Fruit fly (Drosophila melanogaster) whole organism, embryonic: ENCODE measurements around the gene slmo.

Experiments used
- Adf1 ChIP-seq: fragments of 200-800 bp; sonication (Bioruptor generic); IDR thresholded peaks from 2 replicates; pipeline ENCODE4 v1.3.6; 2022; ENCODE audit warnings: missing biosample characterization, missing genetic modification characterization
- B-H1 ChIP-seq: fragments of 200-800 bp; sonication (Bioruptor generic); IDR thresholded peaks from 3 replicates; pipeline ENCODE4 v1.3.6; 2022; ENCODE audit warnings: missing biosample characterization, missing genetic modification characterization
- CG10543 ChIP-seq: fragments of 200-800 bp; sonication (Bioruptor generic); optimal IDR thresholded peaks from 3 replicates; lab custom pipeline; 2017; ENCODE audit warnings: missing biosample characterization, mild to moderate bottlenecking, missing genetic modification characterization, moderate library complexity
- CG11456 ChIP-seq: fragments of 200-800 bp; sonication (Bioruptor generic); IDR thresholded peaks from 3 replicates; pipeline ENCODE4 v1.3.6; 2022; ENCODE audit warnings: missing biosample characterization, missing genetic modification characterization
- CG12236 ChIP-seq: fragments of 200-800 bp; sonication (Bioruptor generic); optimal IDR thresholded peaks from 2 replicates; lab custom pipeline; 2016; ENCODE audit warnings: missing biosample characterization, missing genetic modification characterization
- CG15269 ChIP-seq: fragments of 200-800 bp; sonication (Bioruptor generic); optimal IDR thresholded peaks from 2 replicates; lab custom pipeline; 2018; ENCODE audit warnings: missing biosample characterization, mild to moderate bottlenecking, missing genetic modification characterization, moderate library complexity
- CG1832 ChIP-seq: fragments of 200-800 bp; sonication (Bioruptor generic); optimal IDR thresholded peaks from 2 replicates; lab custom pipeline; 2017; ENCODE audit warnings: missing biosample characterization, mild to moderate bottlenecking, missing genetic modification characterization, inconsistent platforms
- CG18476 ChIP-seq: fragments of 200-800 bp; sonication (Bioruptor generic); optimal IDR thresholded peaks from 2 replicates; lab custom pipeline; 2016; ENCODE audit warnings: missing biosample characterization, mild to moderate bottlenecking, missing genetic modification characterization
- CG18764 ChIP-seq: fragments of 200-800 bp; sonication (Bioruptor generic); optimal IDR thresholded peaks from 3 replicates; lab custom pipeline; 2016; ENCODE audit warnings: missing biosample characterization, missing genetic modification characterization
- CG2875 ChIP-seq: fragments of 200-800 bp; sonication (Bioruptor generic); optimal IDR thresholded peaks from 2 replicates; lab custom pipeline; 2017; ENCODE audit warnings: missing biosample characterization, mild to moderate bottlenecking, missing genetic modification characterization, missing genetic modification reagents
- CG31441 ChIP-seq: fragments of 200-800 bp; sonication (Bioruptor generic); IDR thresholded peaks from 2 replicates; pipeline ENCODE4 v1.3.6; 2022; ENCODE audit warnings: missing biosample characterization, missing genetic modification characterization
- CG33213 ChIP-seq: fragments of 200-800 bp; sonication (Bioruptor generic); optimal IDR thresholded peaks from 3 replicates; lab custom pipeline; 2016; ENCODE audit warnings: missing biosample characterization, missing genetic modification characterization
- CG34422 ChIP-seq: fragments of 200-800 bp; sonication (Bioruptor generic); IDR thresholded peaks from 3 replicates; pipeline ENCODE4 v1.3.6; 2022; ENCODE audit warnings: missing biosample characterization, missing genetic modification characterization
- CG4404 ChIP-seq: fragments of 200-800 bp; sonication (Bioruptor generic); IDR thresholded peaks from 2 replicates; pipeline ENCODE4 v1.3.6; 2022; ENCODE audit warnings: missing biosample characterization, missing genetic modification characterization
- CG6689 ChIP-seq: fragments of 200-800 bp; sonication (Bioruptor generic); IDR thresholded peaks from 2 replicates; pipeline ENCODE4 v1.3.6; 2022; ENCODE audit warnings: missing biosample characterization, missing genetic modification characterization
- CG6765 ChIP-seq: fragments of 200-800 bp; sonication (Bioruptor generic); optimal IDR thresholded peaks from 3 replicates; lab custom pipeline; 2017; ENCODE audit warnings: missing biosample characterization, mild to moderate bottlenecking, missing genetic modification characterization
- CG7372 ChIP-seq: fragments of 200-800 bp; sonication (Bioruptor generic); IDR thresholded peaks from 2 replicates; pipeline ENCODE4 v1.3.6; 2022; ENCODE audit warnings: missing biosample characterization, missing genetic modification characterization
- CG8290 ChIP-seq, 3 experiments: fragments of 200-800 bp; sonication (Bioruptor generic); optimal IDR thresholded peaks; 2 replicates each; lab custom pipeline; 2016 to 2019; ENCODE audit warnings: missing biosample characterization in 3 of 3, missing genetic modification characterization in 3 of 3, mild to moderate bottlenecking in 2 of 3, moderate library complexity in 1 of 3
- CG8944 ChIP-seq: fragments of 200-800 bp; sonication (Bioruptor generic); optimal IDR thresholded peaks from 3 replicates; lab custom pipeline; 2016; ENCODE audit warnings: missing biosample characterization, missing genetic modification characterization
- CG9437 ChIP-seq: fragments of 200-800 bp; sonication (Bioruptor generic); optimal IDR thresholded peaks from 2 replicates; lab custom pipeline; 2018; ENCODE audit warnings: missing biosample characterization, mild to moderate bottlenecking, missing genetic modification characterization
- D19A ChIP-seq: fragments of 200-800 bp; optimal IDR thresholded peaks from 3 replicates; lab custom pipeline; 2019; ENCODE audit warnings: missing biosample characterization, mild to moderate bottlenecking, missing genetic modification characterization, moderate library complexity
- Dfd ChIP-seq, 2 experiments: fragments of >200 bp; optimal IDR thresholded peaks; 2 replicates each; lab custom pipeline; 2017; ENCODE audit warnings: missing biosample characterization in 2 of 2, missing genetic modification characterization in 2 of 2
- Dip2 ChIP-seq: fragments of 200-800 bp; sonication (Bioruptor generic); IDR thresholded peaks from 2 replicates; pipeline ENCODE4 v1.3.6; 2022; ENCODE audit warnings: missing biosample characterization, missing genetic modification characterization
- Dip3 ChIP-seq: fragments of 200-800 bp; sonication (Bioruptor generic); optimal IDR thresholded peaks from 3 replicates; lab custom pipeline; 2016; ENCODE audit warnings: missing biosample characterization, missing genetic modification characterization
- Doc2 ChIP-seq: fragments of 200-800 bp; sonication (Bioruptor generic); IDR thresholded peaks from 2 replicates; pipeline ENCODE4 v1.3.6; 2022; ENCODE audit warnings: missing biosample characterization, missing genetic modification characterization
- Elba2 ChIP-seq: fragments of 200-800 bp; sonication (Bioruptor generic); optimal IDR thresholded peaks from 3 replicates; lab custom pipeline; 2016; ENCODE audit warnings: missing biosample characterization, missing genetic modification characterization
- Fer3 ChIP-seq: fragments of 200-800 bp; sonication (Bioruptor generic); optimal IDR thresholded peaks from 2 replicates; lab custom pipeline; 2018; ENCODE audit warnings: missing biosample characterization, mild to moderate bottlenecking, missing genetic modification characterization, moderate library complexity
- GATAe ChIP-seq: fragments of 200-800 bp; sonication (Bioruptor generic); conservative IDR thresholded peaks from 2 replicates; pipeline ENCODE4 v1.3.6; 2022; ENCODE audit warnings: missing biosample characterization, missing genetic modification characterization
- MESR4 ChIP-seq: fragments of 200-800 bp; sonication (Bioruptor generic); optimal IDR thresholded peaks from 2 replicates; lab custom pipeline; 2018; ENCODE audit warnings: missing biosample characterization, mild to moderate bottlenecking, missing genetic modification characterization, moderate library complexity
- Myb ChIP-seq: fragments of 200-800 bp; sonication (Bioruptor generic); optimal IDR thresholded peaks from 2 replicates; lab custom pipeline; 2016; ENCODE audit warnings: missing biosample characterization, missing genetic modification characterization
- Nf-YA ChIP-seq: fragments of 200-800 bp; sonication (Bioruptor generic); IDR thresholded peaks from 2 replicates; pipeline ENCODE4 v1.3.6; 2022; ENCODE audit warnings: missing biosample characterization, missing genetic modification characterization
- Sry-δ ChIP-seq: fragments of 200-800 bp; sonication (Bioruptor generic); optimal IDR thresholded peaks from 2 replicates; lab custom pipeline; 2016; ENCODE audit warnings: missing biosample characterization, missing genetic modification characterization
- cg ChIP-seq: fragments of 200-800 bp; sonication (Bioruptor generic); optimal IDR thresholded peaks from 3 replicates; lab custom pipeline; 2019; ENCODE audit warnings: missing biosample characterization, mild to moderate bottlenecking, missing genetic modification characterization, moderate library complexity
- dpn ChIP-seq, 2 experiments: fragments of 200-800 bp; sonication (Bioruptor generic); optimal IDR thresholded peaks; 3 replicates each; lab custom pipeline; 2016; ENCODE audit warnings: missing biosample characterization in 2 of 2, missing genetic modification characterization in 2 of 2
- ems ChIP-seq: fragments of 200-800 bp; sonication (Bioruptor generic); optimal IDR thresholded peaks from 3 replicates; lab custom pipeline; 2016; ENCODE audit warnings: missing biosample characterization, missing genetic modification characterization
- gem ChIP-seq: fragments of 200-800 bp; sonication (Bioruptor generic); optimal IDR thresholded peaks from 2 replicates; lab custom pipeline; 2019; ENCODE audit warnings: missing biosample characterization, mild to moderate bottlenecking, missing genetic modification characterization, moderate library complexity
- gfzf ChIP-seq: fragments of 200-800 bp; sonication (Bioruptor generic); optimal IDR thresholded peaks from 2 replicates; lab custom pipeline; 2016; ENCODE audit warnings: missing biosample characterization, mild to moderate bottlenecking, missing genetic modification characterization, moderate library complexity
- h ChIP-seq: fragments of >200 bp; optimal IDR thresholded peaks from 2 replicates; lab custom pipeline; 2017
- ham ChIP-seq: fragments of 200-800 bp; sonication (Bioruptor generic); IDR thresholded peaks from 2 replicates; pipeline ENCODE4 v1.3.6; 2022; ENCODE audit warnings: missing biosample characterization, missing genetic modification characterization
- lbe ChIP-seq: fragments of 200-800 bp; sonication (Bioruptor generic); optimal IDR thresholded peaks from 2 replicates; lab custom pipeline; 2016; ENCODE audit warnings: missing biosample characterization, mild to moderate bottlenecking, missing genetic modification characterization
- onecut ChIP-seq: fragments of 200-800 bp; sonication (Bioruptor generic); IDR thresholded peaks from 2 replicates; pipeline ENCODE4 v1.3.6; 2022; ENCODE audit warnings: missing biosample characterization, missing genetic modification characterization
- pan ChIP-seq, 4 experiments: fragments of >200 bp in 3 of 4; fragments of 200-800 bp in 1 of 4; sonication (Bioruptor generic) in 1 of 4; optimal IDR thresholded peaks in 3 of 4; IDR thresholded peaks in 1 of 4; 2 replicates each; pipeline versions ENCODE4 v1.3.6 to Lab custom; 2017 to 2022; ENCODE audit warnings: missing biosample characterization in 2 of 4, missing genetic modification characterization in 2 of 4, mixed read lengths in 1 of 4
- pnt ChIP-seq: fragments of 200-800 bp; sonication (Bioruptor generic); optimal IDR thresholded peaks from 3 replicates; lab custom pipeline; 2016; ENCODE audit warnings: missing biosample characterization, missing genetic modification characterization
- prd ChIP-seq, 3 experiments: fragments of >200 bp in 2 of 3; fragments of 200-800 bp in 1 of 3; sonication (Bioruptor generic) in 1 of 3; optimal IDR thresholded peaks in 2 of 3; IDR thresholded peaks in 1 of 3; 2 replicates in 2 of 3; 3 replicates in 1 of 3; pipeline versions ENCODE4 v1.3.6 to Lab custom; 2017 to 2022; ENCODE audit warnings: missing biosample characterization in 1 of 3, missing genetic modification characterization in 1 of 3
- pros ChIP-seq: fragments of 200-800 bp; sonication (Bioruptor generic); optimal IDR thresholded peaks from 3 replicates; lab custom pipeline; 2019; ENCODE audit warnings: missing biosample characterization, mild to moderate bottlenecking, missing genetic modification characterization, moderate library complexity
- sd ChIP-seq: fragments of 200-800 bp; sonication (Bioruptor generic); optimal IDR thresholded peaks from 3 replicates; lab custom pipeline; 2018; ENCODE audit warnings: missing biosample characterization, mild to moderate bottlenecking, missing genetic modification characterization, moderate library complexity
- slp2 ChIP-seq: fragments of 200-800 bp; sonication (Bioruptor generic); optimal IDR thresholded peaks from 2 replicates; lab custom pipeline; 2016; ENCODE audit warnings: missing biosample characterization, missing genetic modification characterization
- ssp ChIP-seq: fragments of 200-800 bp; sonication (Bioruptor generic); IDR thresholded peaks from 2 replicates; pipeline ENCODE4 v1.3.6; 2022; ENCODE audit warnings: missing biosample characterization, missing genetic modification characterization
- tin ChIP-seq: fragments of 200-800 bp; sonication (Bioruptor generic); optimal IDR thresholded peaks from 3 replicates; lab custom pipeline; 2016; ENCODE audit warnings: missing biosample characterization, missing genetic modification characterization
- tll ChIP-seq, 2 experiments: fragments of 200-800 bp in 1 of 2; fragments of >200 bp in 1 of 2; sonication (Bioruptor generic) in 1 of 2; optimal IDR thresholded peaks; 2 replicates each; lab custom pipeline; 2017 to 2019; ENCODE audit warnings: missing biosample characterization in 2 of 2, missing genetic modification characterization in 2 of 2, mild to moderate bottlenecking in 1 of 2, moderate library complexity in 1 of 2

slmo gene

dm6 chr2L:6065823-6066222 is 17.3 kb upstream of the slmo start, which contains the start of the genes Fbw5 and CG9147 (continued):
- TF ChIP-seq sd (tag; lab: Kevin White, UChicago) (peak; percentile 99), lbe (GFP tag; lab: Kevin White, UChicago) (peak; percentile 99), pnt (GFP tag; lab: Kevin White, UChicago) (peak; percentile 99), GATAe (GFP tag; lab: Robert Waterston, UW) (peak; percentile 97), slp2 (peak; percentile 99), tin (GFP tag; lab: Kevin White, UChicago) (peak; percentile 99), CG2875 (peak; percentile 100), CG1832 (GFP tag; lab: Kevin White, UChicago) (no peak), Dfd (GFP tag; optimal IDR thresholded peaks at IDR 0.05; lab: Kevin White, UChicago) (no peak), ems (GFP tag; lab: Kevin White, UChicago) (peak; percentile 99), Adf1 (peak; percentile 93), ham (GFP tag; lab: Robert Waterston, UW) (peak; percentile 99), CG33213 (GFP tag; lab: Kevin White, UChicago) (peak; percentile 99), CG4404 (GFP tag; lab: Robert Waterston, UW) (peak; percentile 98), CG7372 (GFP tag; lab: Robert Waterston, UW) (peak; percentile 99), CG8944 (GFP tag; lab: Kevin White, UChicago) (peak; percentile 99), CG9437 (GFP tag; lab: Kevin White, UChicago) (peak; percentile 97), CG18764 (GFP tag; lab: Kevin White, UChicago) (peak; percentile 98), Elba2 (GFP tag; lab: Kevin White, UChicago) (peak; percentile 97), dpn (GFP tag; optimal IDR thresholded peaks at IDR 0.05; lab: Kevin White, UChicago) (peak; percentile 100), CG6689 (GFP tag; lab: Robert Waterston, UW) (peak; percentile 99), Doc2 (GFP tag; lab: Robert Waterston, UW) (peak; percentile 95), B-H1 (GFP tag; lab: Robert Waterston, UW) (peak; percentile 99), cg (peak; percentile 11), D19A (peak; percentile 99), CG11456 (GFP tag; lab: Robert Waterston, UW) (peak; percentile 100), Dip3 (GFP tag; lab: Kevin White, UChicago) (peak; percentile 99), Fer3 (tag; lab: Kevin White, UChicago) (peak; percentile 99), Nf-YA (GFP tag; lab: Robert Waterston, UW) (peak; percentile 99), Sry-δ (peak; percentile 88), gfzf (peak; percentile 45), pros (GFP tag; lab: Kevin White, UChicago) (peak; percentile 67), MESR4 (GFP tag; lab: Kevin White, UChicago) (peak; percentile 98), CG8290 (GFP tag; optimal IDR thresholded peaks at IDR 0.05; lab: Kevin White, UChicago) (peak; percentile 99), CG8290 (tag; optimal IDR thresholded peaks at IDR 0.05; lab: Kevin White, UChicago) (peak; percentile 97 to 100), CG15269 (tag; lab: Kevin White, UChicago) (peak; percentile 100), prd (optimal IDR thresholded peaks at IDR 0.05; lab: Kevin White, UChicago) (no peak), prd (GFP tag; IDR thresholded peaks at IDR 0.05; lab: Robert Waterston, UW) (peak; percentile 100), tll (GFP tag; optimal IDR thresholded peaks at IDR 0.05; lab: Kevin White, UChicago) (peak in 1 of 2 experiments; percentile 85), CG12236 (GFP tag; lab: Kevin White, UChicago) (peak; percentile 99), Myb (GFP tag; lab: Kevin White, UChicago) (peak; percentile 95), pan (optimal IDR thresholded peaks at IDR 0.05; lab: Kevin White, UChicago) (peak in 1 of 2 experiments; percentile 25), pan (GFP tag; optimal IDR thresholded peaks at IDR 0.05 in 1 of 2, IDR thresholded peaks at IDR 0.05 in 1 of 2) (peak; percentile 70 to 99), CG34422 (peak; percentile 99), CG10543 (GFP tag; lab: Kevin White, UChicago) (peak; percentile 93), h (lab: Kevin White, UChicago) (no peak), gem (peak; percentile 100), CG6765 (peak; percentile 93), onecut (GFP tag; lab: Robert Waterston, UW) (peak; percentile 99), ssp (GFP tag; lab: Robert Waterston, UW) (peak; percentile 96), CG18476 (GFP tag; lab: Kevin White, UChicago) (peak; percentile 99), CG31441 (GFP tag; lab: Robert Waterston, UW) (peak; percentile 99), Dip2 (GFP tag; lab: Robert Waterston, UW) (peak; percentile 54)
